Worm (Caenorhabditis elegans): ENCODE results near the gene srx-92.
"Not testable (repeated sequence)": the region's sequence is repeated elsewhere in the genome, so short reads cannot be mapped to it uniquely, and the experiment has no call there.

srx-92 gene

ce11 chrV:7337218-7337617 is 12.0 kb upstream of the srx-92 start, which contains the start of gene F10G2.7:
Gene F10G2.7 (minus strand): TSS chrV:7337318.
- not testable (repeated sequence) for TF ChIP-seq unc-62 (GFP tag; optimal IDR thresholded peaks at IDR 0.05); ztf-11 (tag; optimal IDR thresholded peaks at IDR 0.05); nfya-1 (tag; optimal IDR thresholded peaks at IDR 0.05; ENCODE audit: insufficient read depth)

ce11 chrV:7332253-7332652 is 7.1 kb upstream of the srx-92 start, which contains the start of gene F10G2.1:
Gene F10G2.1 (plus strand): TSS chrV:7332553.
- no peak for TF ChIP-seq mml-1 (tag; optimal IDR thresholded peaks at IDR 0.05)
- no peak for TF ChIP-seq ceh-9 (tag; optimal IDR thresholded peaks at IDR 0.05)
- TF ChIP-seq lin-15B (tag; optimal IDR thresholded peaks at IDR 0.05), result no peak
- TF ChIP-seq R02D3.7 (tag; optimal IDR thresholded peaks at IDR 0.05), result no peak

- no peak for TF ChIP-seq fos-1 (tag; optimal IDR thresholded peaks at IDR 0.05)
- no peak for TF ChIP-seq nhr-25 (tag; optimal IDR thresholded peaks at IDR 0.05)
- no peak for TF ChIP-seq ceh-28 (tag; optimal IDR thresholded peaks at IDR 0.05)
- no peak for TF ChIP-seq daf-12 (tag; optimal IDR thresholded peaks at IDR 0.05)
- TF ChIP-seq unc-62 (GFP tag; optimal IDR thresholded peaks at IDR 0.05), result no peak
- TF ChIP-seq sea-2 (GFP tag; optimal IDR thresholded peaks at IDR 0.05), result no peak
Observed at ce11 chrV:7330868-7331267, 5.7 kb upstream of the srx-92 start, which contains the start of gene F10G2.2. Gene F10G2.2 (plus strand): TSS chrV:7331168.

ce11 chrV:7328092-7328491 is 2.9 kb upstream of the srx-92 start, which contains the start of gene clec-7:
Gene clec-7 (plus strand): TSS chrV:7328392.
- TF ChIP-seq elt-2 (tag; optimal IDR thresholded peaks at IDR 0.05) (peak; percentile 2), fkh-2 (tag; optimal IDR thresholded peaks at IDR 0.05) (no peak)

ce11 chrV:7326928-7327327 is 1.7 kb upstream of the srx-92 start, which contains the start of gene F10G2.4:
Gene F10G2.4 (plus strand): TSS chrV:7327228.
- TF ChIP-seq ceh-28 (tag; optimal IDR thresholded peaks at IDR 0.05) (no peak), ztf-4 (tag; optimal IDR thresholded peaks at IDR 0.05) (no peak), egl-27 (tag; optimal IDR thresholded peaks at IDR 0.05) (no peak), nhr-237 (tag; optimal IDR thresholded peaks at IDR 0.05) (no peak), nfya-1 (tag; optimal IDR thresholded peaks at IDR 0.05; ENCODE audit: insufficient read depth) (no peak), lin-15B (tag; optimal IDR thresholded peaks at IDR 0.05) (no peak), ceh-82 (tag; optimal IDR thresholded peaks at IDR 0.05) (no peak)

ce11 chrV:7321915-7322314 is 3.3 kb downstream of the srx-92 start, which contains the start of gene F10G2.10:
Gene F10G2.10 (plus strand): TSS chrV:7322215.
- TF ChIP-seq nhr-237 (tag; optimal IDR thresholded peaks at IDR 0.05), result no peak
- no peak for TF ChIP-seq elt-1 (tag; optimal IDR thresholded peaks at IDR 0.05)
- no peak for TF ChIP-seq egl-27 (tag; optimal IDR thresholded peaks at IDR 0.05)
- TF ChIP-seq fkh-2 (tag; optimal IDR thresholded peaks at IDR 0.05), result no peak
- no peak for TF ChIP-seq snpc-4 (tag; optimal IDR thresholded peaks at IDR 0.05)
- no peak for TF ChIP-seq hmg-11 (tag; optimal IDR thresholded peaks at IDR 0.05)
- TF ChIP-seq ztf-4 (tag; optimal IDR thresholded peaks at IDR 0.05), result no peak
- TF ChIP-seq ceh-16 (tag; optimal IDR thresholded peaks at IDR 0.05), result no peak
- TF ChIP-seq elt-2 (tag; optimal IDR thresholded peaks at IDR 0.05), result no peak
- no peak for TF ChIP-seq nhr-11 (tag; optimal IDR thresholded peaks at IDR 0.05)
- no peak for TF ChIP-seq lin-39 (tag; optimal IDR thresholded peaks at IDR 0.05)
- no peak for TF ChIP-seq nhr-23 (tag; optimal IDR thresholded peaks at IDR 0.05)
- TF ChIP-seq ztf-11 (tag; optimal IDR thresholded peaks at IDR 0.05), result no peak

- no peak for TF ChIP-seq unc-39 (tag; optimal IDR thresholded peaks at IDR 0.05)
- no peak for TF ChIP-seq ceh-9 (tag; optimal IDR thresholded peaks at IDR 0.05)
- no peak for TF ChIP-seq nhr-12 (tag; optimal IDR thresholded peaks at IDR 0.05)
- no peak for TF ChIP-seq nhr-11 (tag; optimal IDR thresholded peaks at IDR 0.05)
- no peak for TF ChIP-seq lsy-12 (tag; optimal IDR thresholded peaks at IDR 0.05)
- TF ChIP-seq sea-2 (GFP tag; optimal IDR thresholded peaks at IDR 0.05), result no peak
- no peak for TF ChIP-seq pqm-1 (tag; optimal IDR thresholded peaks at IDR 0.05)
- no peak for TF ChIP-seq mdl-1 (tag; optimal IDR thresholded peaks at IDR 0.05)
- TF ChIP-seq nhr-23 (tag; optimal IDR thresholded peaks at IDR 0.05), result no peak
- no peak for TF ChIP-seq egl-5 (tag; optimal IDR thresholded peaks at IDR 0.05)
- TF ChIP-seq fkh-2 (tag; optimal IDR thresholded peaks at IDR 0.05), result no peak
- no peak for TF ChIP-seq elt-2 (tag; optimal IDR thresholded peaks at IDR 0.05)
- no peak for TF ChIP-seq nhr-237 (tag; optimal IDR thresholded peaks at IDR 0.05)
Observed at ce11 chrV:7320909-7321308, 4.3 kb downstream of the srx-92 start, which contains the start of gene lmd-4. Gene lmd-4 (minus strand): TSS chrV:7321009.
